Fruit fly (Drosophila melanogaster) whole organism, embryonic: ENCODE data around the gene CG10254.

ENCODE experiments used
- Antp ChIP-seq: fragments of 200-800 bp; sonication (Bioruptor generic); optimal IDR thresholded peaks from 3 replicates; lab custom pipeline; 2016; ENCODE audit warnings: missing biosample characterization, missing genetic modification characterization
- Bgb ChIP-seq: fragments of 200-800 bp; sonication (Bioruptor generic); IDR thresholded peaks from 2 replicates; pipeline ENCODE4 v1.3.6; 2022; ENCODE audit warnings: missing biosample characterization, missing genetic modification characterization; ENCODE audit not compliant: partially characterized antibody
- CG11398 ChIP-seq: fragments of 200-800 bp; sonication (Bioruptor generic); optimal IDR thresholded peaks from 2 replicates; lab custom pipeline; 2016; ENCODE audit warnings: missing biosample characterization, missing genetic modification characterization
- CG1233 ChIP-seq: fragments of 200-800 bp; sonication (Bioruptor generic); optimal IDR thresholded peaks from 4 replicates; lab custom pipeline; 2018; ENCODE audit warnings: missing biosample characterization, mild to moderate bottlenecking, missing genetic modification characterization
- CG12659 ChIP-seq: fragments of 200-800 bp; sonication (Bioruptor generic); optimal IDR thresholded peaks from 3 replicates; lab custom pipeline; 2017; ENCODE audit warnings: mild to moderate bottlenecking, missing biosample characterization, missing genetic modification reagents, missing genetic modification characterization
- CG15696 ChIP-seq: fragments of 200-800 bp; sonication (Bioruptor generic); optimal IDR thresholded peaks from 2 replicates; lab custom pipeline; 2019; ENCODE audit warnings: missing biosample characterization, mild to moderate bottlenecking, missing genetic modification characterization, moderate library complexity
- CG17568 ChIP-seq: fragments of 200-800 bp; sonication (Bioruptor generic); optimal IDR thresholded peaks from 2 replicates; lab custom pipeline; 2018; ENCODE audit warnings: missing biosample characterization, mild to moderate bottlenecking, missing genetic modification characterization, moderate library complexity
- CG2129 ChIP-seq: fragments of 200-800 bp; sonication (Bioruptor generic); IDR thresholded peaks from 2 replicates; pipeline ENCODE4 v1.3.6; 2022; ENCODE audit warnings: missing biosample characterization, missing genetic modification characterization; ENCODE audit not compliant: partially characterized antibody
- CG31441 ChIP-seq: fragments of 200-800 bp; sonication (Bioruptor generic); IDR thresholded peaks from 2 replicates; pipeline ENCODE4 v1.3.6; 2022; ENCODE audit warnings: missing biosample characterization, missing genetic modification characterization
- CG33213 ChIP-seq: fragments of 200-800 bp; sonication (Bioruptor generic); optimal IDR thresholded peaks from 3 replicates; lab custom pipeline; 2016; ENCODE audit warnings: missing biosample characterization, missing genetic modification characterization
- CG3407 ChIP-seq: fragments of 200-800 bp; sonication (Bioruptor generic); optimal IDR thresholded peaks from 2 replicates; lab custom pipeline; 2018; ENCODE audit warnings: missing biosample characterization, mild to moderate bottlenecking, missing genetic modification characterization
- CG3995 ChIP-seq: fragments of 200-800 bp; sonication (Bioruptor generic); optimal IDR thresholded peaks from 3 replicates; lab custom pipeline; 2016; ENCODE audit warnings: missing biosample characterization, missing genetic modification characterization
- CG4360 ChIP-seq: fragments of 200-800 bp; sonication (Bioruptor generic); IDR thresholded peaks from 2 replicates; pipeline ENCODE4 v1.3.6; 2022; ENCODE audit warnings: missing biosample characterization, missing genetic modification characterization
- CG4404 ChIP-seq: fragments of 200-800 bp; sonication (Bioruptor generic); IDR thresholded peaks from 2 replicates; pipeline ENCODE4 v1.3.6; 2022; ENCODE audit warnings: missing biosample characterization, missing genetic modification characterization
- CG6813 ChIP-seq: fragments of 200-800 bp; sonication (Bioruptor generic); optimal IDR thresholded peaks from 2 replicates; lab custom pipeline; 2017; ENCODE audit warnings: missing biosample characterization, missing genetic modification characterization, mild to moderate bottlenecking, moderate library complexity, missing genetic modification reagents
- CG7963 ChIP-seq: fragments of 200-800 bp; sonication (Bioruptor generic); IDR thresholded peaks from 3 replicates; pipeline ENCODE4 v1.3.6; 2022; ENCODE audit warnings: missing biosample characterization, missing genetic modification characterization; ENCODE audit not compliant: partially characterized antibody
- CG7987 ChIP-seq: fragments of 200-800 bp; sonication (Bioruptor generic); optimal IDR thresholded peaks from 2 replicates; lab custom pipeline; 2018; ENCODE audit warnings: missing biosample characterization, mild to moderate bottlenecking, missing genetic modification characterization, moderate library complexity
- CG9727 ChIP-seq: fragments of 200-800 bp; sonication (Bioruptor generic); optimal IDR thresholded peaks from 3 replicates; lab custom pipeline; 2017; ENCODE audit warnings: missing biosample characterization, mild to moderate bottlenecking, missing genetic modification characterization
- CHES-1-like ChIP-seq: fragments of 200-800 bp; sonication (Bioruptor generic); optimal IDR thresholded peaks from 2 replicates; lab custom pipeline; 2016; ENCODE audit warnings: missing biosample characterization, missing genetic modification characterization
- Camta ChIP-seq: fragments of 200-800 bp; sonication (Bioruptor generic); optimal IDR thresholded peaks from 2 replicates; lab custom pipeline; 2016; ENCODE audit warnings: missing biosample characterization, missing genetic modification characterization
- CoRest ChIP-seq: fragments of 200-800 bp; sonication (Bioruptor generic); optimal IDR thresholded peaks from 3 replicates; lab custom pipeline; 2018; ENCODE audit warnings: missing biosample characterization, mild to moderate bottlenecking, missing genetic modification characterization, moderate library complexity
- CrebB ChIP-seq: fragments of 200-800 bp; sonication (Bioruptor generic); optimal IDR thresholded peaks from 3 replicates; lab custom pipeline; 2018; ENCODE audit warnings: missing biosample characterization, mild to moderate bottlenecking, missing genetic modification characterization
- Elba2 ChIP-seq: fragments of 200-800 bp; sonication (Bioruptor generic); optimal IDR thresholded peaks from 3 replicates; lab custom pipeline; 2016; ENCODE audit warnings: missing biosample characterization, missing genetic modification characterization
- Fer3 ChIP-seq: fragments of 200-800 bp; sonication (Bioruptor generic); optimal IDR thresholded peaks from 2 replicates; lab custom pipeline; 2018; ENCODE audit warnings: missing biosample characterization, mild to moderate bottlenecking, missing genetic modification characterization, moderate library complexity
- HHEX ChIP-seq: fragments of 200-800 bp; sonication (Bioruptor generic); optimal IDR thresholded peaks from 3 replicates; lab custom pipeline; 2017; ENCODE audit warnings: missing biosample characterization, mild to moderate bottlenecking, missing genetic modification characterization, missing genetic modification reagents
- Hmx ChIP-seq: fragments of 200-800 bp; sonication (Bioruptor generic); optimal IDR thresholded peaks from 2 replicates; lab custom pipeline; 2016; ENCODE audit warnings: missing biosample characterization, missing genetic modification characterization
- Hr3 ChIP-seq: fragments of 200-800 bp; sonication (Bioruptor generic); optimal IDR thresholded peaks from 3 replicates; lab custom pipeline; 2016; ENCODE audit warnings: missing biosample characterization, missing genetic modification characterization
- Med ChIP-seq: fragments of 200-800 bp; sonication (Bioruptor generic); peaks from one replicate; lab custom pipeline; 2016; ENCODE audit warnings: missing biosample characterization, missing genetic modification characterization, mild to moderate bottlenecking, inconsistent platforms, moderate library complexity
- Meics ChIP-seq: fragments of 200-800 bp; sonication (Bioruptor generic); optimal IDR thresholded peaks from 2 replicates; lab custom pipeline; 2017; ENCODE audit warnings: missing biosample characterization, mild to moderate bottlenecking, missing genetic modification characterization
- Sin3A ChIP-seq: fragments of >200 bp; optimal IDR thresholded peaks from 2 replicates; lab custom pipeline; 2018
- Spps ChIP-seq: fragments of 200-800 bp; sonication (Bioruptor generic); optimal IDR thresholded peaks from 2 replicates; lab custom pipeline; 2018; ENCODE audit warnings: missing biosample characterization, mild to moderate bottlenecking, missing genetic modification characterization
- Taf1 ChIP-seq: fragments of 200-800 bp; sonication (Bioruptor generic); IDR thresholded peaks from 2 replicates; pipeline ENCODE4 v1.3.6; 2022; ENCODE audit warnings: missing biosample characterization, missing genetic modification characterization
- bowl ChIP-seq: fragments of 200-800 bp; sonication (Bioruptor generic); IDR thresholded peaks from 2 replicates; pipeline ENCODE4 v1.3.6; 2022; ENCODE audit warnings: missing biosample characterization, missing genetic modification characterization
- ci ChIP-seq: fragments of 200-800 bp; sonication (Bioruptor generic); IDR thresholded peaks from 3 replicates; pipeline ENCODE4 v1.3.6; 2022; ENCODE audit warnings: missing biosample characterization, missing genetic modification characterization
- cwo ChIP-seq: fragments of 200-800 bp; sonication (Bioruptor generic); optimal IDR thresholded peaks from 3 replicates; lab custom pipeline; 2017; ENCODE audit warnings: missing biosample characterization, missing genetic modification characterization, mild to moderate bottlenecking, moderate library complexity, missing genetic modification reagents
- dmrt11E ChIP-seq: fragments of 200-800 bp; sonication (Bioruptor generic); optimal IDR thresholded peaks from 3 replicates; lab custom pipeline; 2018; ENCODE audit warnings: missing biosample characterization, mild to moderate bottlenecking, missing genetic modification characterization, moderate library complexity
- fd3F ChIP-seq: fragments of 200-800 bp; sonication (Bioruptor generic); optimal IDR thresholded peaks from 2 replicates; lab custom pipeline; 2018; ENCODE audit warnings: missing biosample characterization, mild to moderate bottlenecking, missing genetic modification characterization, moderate library complexity
- fu2 ChIP-seq: fragments of 200-800 bp; sonication (Bioruptor generic); optimal IDR thresholded peaks from 2 replicates; lab custom pipeline; 2016; ENCODE audit warnings: missing biosample characterization, missing genetic modification characterization
- gce ChIP-seq: fragments of 200-800 bp; sonication (Bioruptor generic); IDR thresholded peaks from 3 replicates; pipeline ENCODE4 v1.3.6; 2022; ENCODE audit warnings: missing biosample characterization, missing genetic modification characterization
- gfzf ChIP-seq: fragments of 200-800 bp; sonication (Bioruptor generic); optimal IDR thresholded peaks from 2 replicates; lab custom pipeline; 2016; ENCODE audit warnings: missing biosample characterization, mild to moderate bottlenecking, missing genetic modification characterization, moderate library complexity
- lilli ChIP-seq: fragments of 200-800 bp; sonication (Bioruptor generic); optimal IDR thresholded peaks from 3 replicates; lab custom pipeline; 2016; ENCODE audit warnings: missing biosample characterization, missing genetic modification characterization
- lov ChIP-seq, 2 experiments: fragments of 200-800 bp in 1 of 2; fragments of >200 bp in 1 of 2; sonication (Bioruptor generic) in 1 of 2; IDR thresholded peaks in 1 of 2; optimal IDR thresholded peaks in 1 of 2; 2 replicates in 1 of 2; 3 replicates in 1 of 2; pipeline versions ENCODE4 v1.3.6 to Lab custom; 2017 to 2022; ENCODE audit warnings: missing biosample characterization in 1 of 2, missing genetic modification characterization in 1 of 2
- mirr ChIP-seq: fragments of 200-800 bp; sonication (Bioruptor generic); optimal IDR thresholded peaks from 3 replicates; lab custom pipeline; 2018; ENCODE audit warnings: missing biosample characterization, mild to moderate bottlenecking, missing genetic modification characterization
- nerfin-2 ChIP-seq: fragments of 200-800 bp; sonication (Bioruptor generic); IDR thresholded peaks from 2 replicates; pipeline ENCODE4 v1.3.6; 2022; ENCODE audit warnings: missing biosample characterization, missing genetic modification characterization; ENCODE audit not compliant: partially characterized antibody
- p53 ChIP-seq: fragments of 200-800 bp; sonication (Bioruptor generic); optimal IDR thresholded peaks from 2 replicates; lab custom pipeline; 2016; ENCODE audit warnings: missing biosample characterization, missing genetic modification characterization
- psq ChIP-seq: fragments of 200-800 bp; sonication (Bioruptor generic); optimal IDR thresholded peaks from 2 replicates; lab custom pipeline; 2017; ENCODE audit warnings: missing biosample characterization, missing genetic modification characterization
- row ChIP-seq: fragments of 200-800 bp; sonication (Bioruptor generic); IDR thresholded peaks from 3 replicates; pipeline ENCODE4 v1.3.6; 2022; ENCODE audit warnings: missing biosample characterization, missing genetic modification characterization
- sim ChIP-seq: fragments of 200-800 bp; sonication (Bioruptor generic); IDR thresholded peaks from 2 replicates; pipeline ENCODE4 v1.3.6; 2022; ENCODE audit warnings: missing biosample characterization, missing genetic modification characterization
- so ChIP-seq: fragments of 200-800 bp; sonication (Bioruptor generic); IDR thresholded peaks from 3 replicates; pipeline ENCODE4 v1.3.6; 2022; ENCODE audit warnings: missing biosample characterization, missing genetic modification characterization
- stwl ChIP-seq: fragments of 200-800 bp; sonication (Bioruptor generic); optimal IDR thresholded peaks from 3 replicates; lab custom pipeline; 2018; ENCODE audit warnings: missing biosample characterization, mild to moderate bottlenecking, missing genetic modification characterization, moderate library complexity
- tx ChIP-seq: fragments of 200-800 bp; sonication (Bioruptor generic); optimal IDR thresholded peaks from 2 replicates; lab custom pipeline; 2016; ENCODE audit warnings: missing biosample characterization, missing genetic modification characterization

The CG10254 gene

DNA sequence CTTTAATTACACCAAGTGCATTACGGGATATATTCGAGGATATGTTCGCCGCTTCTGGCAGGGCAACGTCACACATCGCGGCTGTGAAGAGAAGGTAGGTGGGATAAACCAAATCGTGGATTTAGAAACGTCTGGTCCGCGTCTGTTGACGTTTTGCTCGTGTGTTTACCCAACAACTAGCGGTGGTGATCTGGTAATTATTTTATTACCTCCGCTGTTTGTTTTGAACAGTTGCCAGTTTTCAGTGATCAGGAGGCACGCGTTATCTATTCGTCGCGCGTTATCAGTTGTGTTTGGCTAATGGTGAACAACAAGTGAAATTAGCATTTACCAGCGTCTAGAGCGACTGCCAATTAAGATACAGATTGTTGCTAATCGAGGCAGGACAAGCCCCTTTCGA lies 34.3 kb upstream of the CG10254 start (continued):
- TF ChIP-seq CG33213 (GFP tag; lab: Kevin White, UChicago), result no peak
- no peak for TF ChIP-seq Hr3 (GFP tag; lab: Kevin White, UChicago)
- TF ChIP-seq row (GFP tag; lab: Robert Waterston, UW), result no peak
- TF ChIP-seq Taf1, result no peak
- no peak for TF ChIP-seq fu2 (GFP tag; lab: Kevin White, UChicago)
- no peak for TF ChIP-seq CG4404 (GFP tag; lab: Robert Waterston, UW)
- TF ChIP-seq lilli, result no peak
- no peak for TF ChIP-seq gfzf (GFP tag; lab: Kevin White, UChicago)
- TF ChIP-seq CG2129 (GFP tag; lab: Robert Waterston, UW), result no peak
- peak; percentile 29 for TF ChIP-seq CG12659 (GFP tag; lab: Kevin White, UChicago)
- TF ChIP-seq cwo (GFP tag; lab: Kevin White, UChicago), result peak; percentile 27
- TF ChIP-seq Meics (GFP tag; lab: Kevin White, UChicago), result peak; percentile 62
- TF ChIP-seq CG7963 (GFP tag; lab: Robert Waterston, UW), result no peak
- TF ChIP-seq bowl (GFP tag; lab: Robert Waterston, UW), result no peak
- peak; percentile 66 for TF ChIP-seq CrebB (tag; lab: Kevin White, UChicago)
- TF ChIP-seq Hmx, result no peak
- no peak for TF ChIP-seq CoRest
- TF ChIP-seq CG15696 (tag; lab: Kevin White, UChicago), result peak; percentile 30
- no peak for TF ChIP-seq sim
- TF ChIP-seq tx, result no peak
- peak; percentile 18 for TF ChIP-seq CHES-1-like (GFP tag; lab: Kevin White, UChicago)
- no peak for TF ChIP-seq Bgb (GFP tag; lab: Robert Waterston, UW)
- TF ChIP-seq p53, result no peak
- peak; percentile 28; the same call in 1 of the 3 replicates for TF ChIP-seq gce (GFP tag; lab: Robert Waterston, UW)
- no peak for TF ChIP-seq Antp (GFP tag; lab: Kevin White, UChicago)
- TF ChIP-seq CG7987 (GFP tag; lab: Kevin White, UChicago), result peak; percentile 65
- peak; percentile 89 for TF ChIP-seq mirr (GFP tag; lab: Kevin White, UChicago)
- TF ChIP-seq fd3F (GFP tag; lab: Kevin White, UChicago), result peak; percentile 13
- peak; percentile 59 for TF ChIP-seq CG17568 (GFP tag; lab: Kevin White, UChicago)
- peak; percentile 56; the same call in 1 of the 3 replicates for TF ChIP-seq ci (GFP tag; lab: Robert Waterston, UW)
- TF ChIP-seq Med (GFP tag; lab: Kevin White, UChicago), result peak; percentile 87
- peak; percentile 68 for TF ChIP-seq CG1233
- no peak for TF ChIP-seq CG4360 (GFP tag; lab: Robert Waterston, UW)
- no peak for TF ChIP-seq Camta (GFP tag; lab: Kevin White, UChicago)
- no peak for TF ChIP-seq Spps (tag; lab: Kevin White, UChicago)
- TF ChIP-seq CG6813 (GFP tag; lab: Kevin White, UChicago), result peak; percentile 86
- TF ChIP-seq so (GFP tag; lab: Robert Waterston, UW), result peak; percentile 40; the same call in 1 of the 3 replicates
- TF ChIP-seq nerfin-2 (GFP tag; lab: Robert Waterston, UW), result no peak
- TF ChIP-seq CG9727 (GFP tag; lab: Kevin White, UChicago), result peak; percentile 47
- TF ChIP-seq Elba2 (GFP tag; lab: Kevin White, UChicago), result no peak
- peak; percentile 29 for TF ChIP-seq CG11398 (GFP tag; lab: Kevin White, UChicago)
- TF ChIP-seq lov (optimal IDR thresholded peaks at IDR 0.05; lab: Kevin White, UChicago), result no peak
- TF ChIP-seq lov (GFP tag; IDR thresholded peaks at IDR 0.05; lab: Robert Waterston, UW), result no peak
- TF ChIP-seq dmrt11E (tag; lab: Kevin White, UChicago), result peak; percentile 5
- TF ChIP-seq CG3407, result peak; percentile 92
- peak; percentile 60 for TF ChIP-seq HHEX (GFP tag; lab: Kevin White, UChicago)
- no peak for TF ChIP-seq stwl (tag; lab: Kevin White, UChicago)
- TF ChIP-seq CG31441 (GFP tag; lab: Robert Waterston, UW), result no peak
- peak; percentile 16 for TF ChIP-seq CG3995 (GFP tag; lab: Kevin White, UChicago)
- no peak for TF ChIP-seq psq (GFP tag; lab: Kevin White, UChicago)
- TF ChIP-seq Fer3 (tag; lab: Kevin White, UChicago), result peak; percentile 47
- no peak for TF ChIP-seq Sin3A (lab: Kevin White, UChicago)
